Worm (Caenorhabditis elegans) whole organism, L1 larva: ENCODE results near the gene sym-2.

Experiments used
- C34B4.2 ChIP-seq: sonication (generic microtip); optimal IDR thresholded peaks from 2 replicates; lab custom pipeline; 2017; ENCODE audit warnings: mild to moderate bottlenecking, missing genetic modification characterization, missing compliant biosample characterization
- F16B12.6 ChIP-seq: fragments of 150-350 bp; optimal IDR thresholded peaks from 2 replicates; lab custom pipeline; 2014; ENCODE audit warnings: missing biosample characterization, missing genetic modification characterization
- alr-1 ChIP-seq: fragments of 200-800 bp; sonication (Bioruptor generic); optimal IDR thresholded peaks from 2 replicates; lab custom pipeline; 2018; ENCODE audit warnings: borderline replicate concordance, mild to moderate bottlenecking, missing genetic modification characterization, missing compliant biosample characterization
- ama-1 ChIP-seq: fragments of 150-350 bp; optimal IDR thresholded peaks from 2 replicates; lab custom pipeline; 2014
- blmp-1 ChIP-seq: fragments of 150-350 bp; optimal IDR thresholded peaks from 2 replicates; lab custom pipeline; 2014; ENCODE audit warnings: missing biosample characterization, missing genetic modification characterization
- ceh-90 ChIP-seq: sonication (generic microtip); optimal IDR thresholded peaks from 2 replicates; lab custom pipeline; 2016; ENCODE audit warnings: missing genetic modification characterization, missing compliant biosample characterization
- dsc-1 ChIP-seq: sonication (generic microtip); optimal IDR thresholded peaks from 2 replicates; lab custom pipeline; 2016; ENCODE audit warnings: mild to moderate bottlenecking, missing genetic modification characterization, missing compliant biosample characterization
- efl-1 ChIP-seq, 4 experiments: fragments of 150-350 bp; optimal IDR thresholded peaks in 3 of 4; peaks in 1 of 4; 1 replicate in 1 of 4; 2 replicates in 3 of 4; lab custom pipeline; 2014; ENCODE audit warnings: missing biosample characterization in 2 of 4, missing genetic modification characterization in 2 of 4, missing genetic modification reagents in 2 of 4
- elt-3 ChIP-seq, 6 experiments: fragments of 150-350 bp in 1 of 6; sonication (generic microtip); optimal IDR thresholded peaks; 2 replicates each; lab custom pipeline; 2017 to 2018; ENCODE audit warnings: missing biosample characterization in 6 of 6, missing genetic modification characterization in 6 of 6, inconsistent platforms in 1 of 6
- fkh-8 ChIP-seq: sonication (generic microtip); optimal IDR thresholded peaks from 2 replicates; lab custom pipeline; 2016; ENCODE audit warnings: mild to moderate bottlenecking, missing genetic modification characterization, missing compliant biosample characterization
- fos-1 ChIP-seq: fragments of 150-350 bp; optimal IDR thresholded peaks from 2 replicates; lab custom pipeline; 2014; ENCODE audit warnings: missing biosample characterization, missing genetic modification characterization
- irx-1 ChIP-seq: sonication (generic microtip); optimal IDR thresholded peaks from 2 replicates; lab custom pipeline; 2016; ENCODE audit warnings: missing genetic modification characterization, missing compliant biosample characterization
- jun-1 ChIP-seq: fragments of 150-350 bp; optimal IDR thresholded peaks from 2 replicates; lab custom pipeline; 2014; ENCODE audit warnings: missing biosample characterization, missing genetic modification reagents, missing genetic modification characterization
- lin-14 ChIP-seq: fragments of 200-800 bp; sonication (Bioruptor generic); optimal IDR thresholded peaks from 2 replicates; lab custom pipeline; 2018; ENCODE audit warnings: mild to moderate bottlenecking, missing genetic modification characterization, moderate library complexity, missing compliant biosample characterization
- lin-35 ChIP-seq, 2 experiments: fragments of 150-350 bp; optimal IDR thresholded peaks; 2 replicates each; lab custom pipeline; 2014; ENCODE audit warnings: missing biosample characterization in 2 of 2, missing genetic modification characterization in 2 of 2, missing genetic modification reagents in 2 of 2
- nhr-20 ChIP-seq: sonication (generic microtip); optimal IDR thresholded peaks from 2 replicates; lab custom pipeline; 2016; ENCODE audit warnings: mild to moderate bottlenecking, missing genetic modification characterization, missing compliant biosample characterization
- nhr-85 ChIP-seq: sonication (generic microtip); peaks from one replicate; lab custom pipeline; 2016; ENCODE audit warnings: missing genetic modification characterization, inconsistent platforms, missing compliant biosample characterization
- swsn-7 ChIP-seq: sonication (generic microtip); optimal IDR thresholded peaks from 2 replicates; lab custom pipeline; 2016; ENCODE audit warnings: missing genetic modification characterization, missing compliant biosample characterization
- ztf-4 ChIP-seq: fragments of 150-350 bp; optimal IDR thresholded peaks from 2 replicates; lab custom pipeline; 2014; ENCODE audit warnings: missing biosample characterization, missing genetic modification characterization

sym-2 gene

ce11 chrII:9135878-9136277, 52.4 kb downstream of the sym-2 start, which contains the start of gene nlp-78:
Gene nlp-78, plus strand, starts transcription at chrII:9136178.
- TF ChIP-seq C34B4.2 (tag; lab: Kevin White, UChicago) (no peak), ceh-90 (tag; lab: Kevin White, UChicago) (no peak)

- TF ChIP-seq ama-1 (lab: Kevin White, UChicago): no peak
- no peak for TF ChIP-seq irx-1
- no peak for TF ChIP-seq elt-3 (tag; optimal IDR thresholded peaks at IDR 0.05; lab: Kevin White, UChicago)
Measured at ce11 chrII:9132338-9132737, 55.9 kb downstream of the sym-2 start.

- TF ChIP-seq efl-1 (optimal IDR thresholded peaks at IDR 0.05; lab: Kevin White, UChicago) (no peak), efl-1 (GFP tag; optimal IDR thresholded peaks at IDR 0.05 in 1 of 2; lab: Kevin White, UChicago) (no peak), swsn-7 (tag; lab: Kevin White, UChicago) (no peak), nhr-85 (no peak), F16B12.6 (tag; lab: Kevin White, UChicago) (no peak)
Measured at ce11 chrII:9131363-9131762, 56.9 kb downstream of the sym-2 start, which contains the start of gene C16D2.1. Gene C16D2.1, plus strand, starts transcription at chrII:9131663.

ce11 chrII:9130339-9130738, 57.9 kb downstream of the sym-2 start:
- TF ChIP-seq F16B12.6 (tag; lab: Kevin White, UChicago) (no peak), blmp-1 (tag; lab: Kevin White, UChicago) (peak; percentile 37), lin-14 (peak; percentile 21), dsc-1 (tag; lab: Kevin White, UChicago) (peak; percentile 56), fkh-8 (tag; lab: Kevin White, UChicago) (peak; percentile 61), nhr-20 (no peak), jun-1 (tag; lab: Kevin White, UChicago) (no peak), alr-1 (tag; lab: Kevin White, UChicago) (no peak), ztf-4 (tag; lab: Kevin White, UChicago) (no peak), lin-35 (GFP tag; optimal IDR thresholded peaks at IDR 0.05; lab: Kevin White, UChicago) (no peak), fos-1 (tag; lab: Kevin White, UChicago) (peak; percentile 11)
- TF ChIP-seq, all 84 proteins: peak for 5
